Worm (Caenorhabditis elegans): Measurements from ENCODE around the gene Y39A3A.4.

Y39A3A.4 gene

ce11 chrIII:2027517-2027916 is 48.9 kb downstream of the Y39A3A.4 start:
- TF ChIP-seq lsy-2 (tag; optimal IDR thresholded peaks at IDR 0.05) = peak in 1 of 2 experiments; percentile 15
- TF ChIP-seq F13H6.1 (tag; optimal IDR thresholded peaks at IDR 0.05) = peak; percentile 12
- TF ChIP-seq dmd-4 (tag; optimal IDR thresholded peaks at IDR 0.05) = no peak
- TF ChIP-seq Y55F3AM.14 (GFP tag; optimal IDR thresholded peaks at IDR 0.05) = no peak
- TF ChIP-seq mdl-1 (tag; optimal IDR thresholded peaks at IDR 0.05) = no peak
- TF ChIP-seq gmeb-1 (tag; optimal IDR thresholded peaks at IDR 0.05) = no peak
- no peak for TF ChIP-seq elt-3 (tag; optimal IDR thresholded peaks at IDR 0.05)
- TF ChIP-seq ceh-16 (tag; optimal IDR thresholded peaks at IDR 0.05) = no peak
- TF ChIP-seq alr-1 (tag; optimal IDR thresholded peaks at IDR 0.05) = no peak
- TF ChIP-seq unc-55 (GFP tag; optimal IDR thresholded peaks at IDR 0.05) = no peak
- TF ChIP-seq nhr-12 (tag; optimal IDR thresholded peaks at IDR 0.05) = no peak

All from whole organism, L2 larva.